Fruit fly (Drosophila melanogaster) whole organism, pupa: ENCODE measurements around the gene Zw.

Experiments used
- CG4496 ChIP-seq: fragments of 200-800 bp; sonication (Bioruptor generic); IDR thresholded peaks from 3 replicates; pipeline ENCODE4 v1.3.6; 2022; ENCODE audit warnings: missing biosample characterization, missing genetic modification characterization
- EcR ChIP-seq: fragments of 200-800 bp; sonication (Bioruptor generic); optimal IDR thresholded peaks from 3 replicates; lab custom pipeline; 2019; ENCODE audit warnings: missing biosample characterization, missing genetic modification characterization, mild to moderate bottlenecking, moderate library complexity, missing genetic modification reagents

DNA sequence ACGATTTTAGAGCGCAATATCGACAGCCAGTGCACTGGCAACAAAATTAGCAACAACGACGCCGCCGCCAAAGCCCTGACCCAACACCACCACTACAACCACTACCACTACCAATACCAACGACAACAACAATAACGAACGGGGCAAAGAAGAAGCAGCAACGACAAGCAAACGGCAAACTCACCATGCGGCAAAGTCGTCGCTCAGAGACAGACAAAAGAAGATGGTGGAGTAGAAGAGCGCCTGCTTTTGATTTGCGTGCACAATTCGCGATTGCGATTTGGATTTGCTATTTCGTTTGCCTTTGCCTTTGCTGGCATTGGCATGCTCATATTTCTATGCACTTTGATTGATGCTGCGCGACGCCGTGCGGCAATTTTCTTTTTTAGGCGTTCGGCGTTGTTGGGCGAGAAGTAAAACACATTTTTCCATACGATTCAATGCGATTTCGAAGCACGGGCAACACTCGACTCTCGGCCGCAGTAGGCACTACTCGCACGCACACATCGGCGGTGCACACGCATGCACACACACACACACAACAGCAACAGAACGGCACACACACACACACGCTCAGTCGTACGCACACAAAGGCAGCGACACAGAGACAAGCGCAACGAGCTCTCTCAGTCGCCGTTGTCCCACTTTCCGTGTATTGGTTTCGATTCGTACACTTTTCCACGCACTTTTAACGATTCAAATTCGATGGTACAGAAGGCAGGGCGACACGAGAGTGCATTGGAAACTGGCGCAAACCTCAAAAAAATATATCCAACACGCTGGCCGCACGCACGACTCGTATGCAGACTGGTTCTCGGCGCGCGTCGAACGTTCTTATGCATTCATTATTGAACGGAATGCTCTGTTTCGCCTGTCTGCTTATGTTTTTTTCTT, 29.4 kb upstream of the Zw start:
- TF ChIP-seq CG4496 (GFP tag; lab: Robert Waterston, UW) = 0 out of 3 replicates have a peak, but pooled peaks have one; percentile 24
- no peak for TF ChIP-seq EcR (GFP tag; lab: Kevin White, UChicago)
